Worm (Caenorhabditis elegans) whole organism, young adult: Measurements from ENCODE around the gene irld-18.

Experiments used
- B0261.1 ChIP-seq: sonication (generic microtip); optimal IDR thresholded peaks from 2 replicates; lab custom pipeline; 2016; ENCODE audit warnings: mild to moderate bottlenecking, missing genetic modification characterization, moderate library complexity, missing compliant biosample characterization
- F10E7.11 ChIP-seq: sonication (generic microtip); optimal IDR thresholded peaks from 2 replicates; lab custom pipeline; 2017; ENCODE audit warnings: mild to moderate bottlenecking, missing genetic modification characterization, moderate library complexity, missing compliant biosample characterization
- F23B12.7 ChIP-seq: sonication (generic microtip); optimal IDR thresholded peaks from 2 replicates; lab custom pipeline; 2017; ENCODE audit warnings: missing genetic modification characterization, mild to moderate bottlenecking, missing compliant biosample characterization, antibody characterized with exemption, moderate library complexity; ENCODE audit not compliant: insufficient read depth
- F39B2.1 ChIP-seq: fragments of 200-800 bp; sonication (Bioruptor generic); IDR thresholded peaks from 2 replicates; pipeline ENCODE4 v1.3.6; 2022; ENCODE audit warnings: missing genetic modification reagents, missing genetic modification characterization, missing compliant biosample characterization
- F57A8.1 ChIP-seq: fragments of 200-800 bp; sonication (Bioruptor generic); optimal IDR thresholded peaks from 2 replicates; lab custom pipeline; 2018; ENCODE audit warnings: mild to moderate bottlenecking, missing genetic modification characterization, moderate library complexity, missing compliant biosample characterization
- F57C9.4 ChIP-seq: sonication (generic microtip); optimal IDR thresholded peaks from 2 replicates; lab custom pipeline; 2017; ENCODE audit warnings: mild to moderate bottlenecking, missing genetic modification characterization, missing compliant biosample characterization
- K11D2.4 ChIP-seq: fragments of 200-800 bp; sonication (Bioruptor generic); IDR thresholded peaks from 2 replicates; pipeline ENCODE4 v1.3.6; 2022; ENCODE audit warnings: missing genetic modification reagents, missing genetic modification characterization, missing compliant biosample characterization
- T07F8.4 ChIP-seq: sonication (generic microtip); optimal IDR thresholded peaks from 2 replicates; lab custom pipeline; 2016; ENCODE audit warnings: mild to moderate bottlenecking, missing genetic modification characterization, moderate library complexity, missing compliant biosample characterization
- Y56A3A.18 ChIP-seq: fragments of 200-800 bp; sonication (Bioruptor generic); IDR thresholded peaks from 2 replicates; pipeline ENCODE4 v1.3.6; 2022; ENCODE audit warnings: missing genetic modification reagents, missing genetic modification characterization, missing compliant biosample characterization
- akir-1 ChIP-seq: fragments of 200-800 bp; sonication (Bioruptor generic); optimal IDR thresholded peaks from 2 replicates; lab custom pipeline; 2018; ENCODE audit warnings: mild to moderate bottlenecking, missing genetic modification characterization, moderate library complexity, missing compliant biosample characterization
- ama-1 ChIP-seq, 3 experiments: fragments of 150-350 bp in 1 of 3; sonication (generic microtip) in 2 of 3; optimal IDR thresholded peaks; 2 replicates each; lab custom pipeline; 2014 to 2018; ENCODE audit warnings: missing biosample characterization in 2 of 3, missing genetic modification characterization in 2 of 3, missing genetic modification reagents in 2 of 3
- attf-5 ChIP-seq: fragments of 200-800 bp; sonication (Bioruptor generic); optimal IDR thresholded peaks from 2 replicates; lab custom pipeline; 2018; ENCODE audit warnings: mild to moderate bottlenecking, missing genetic modification characterization, missing compliant biosample characterization
- bed-1 ChIP-seq: fragments of 200-800 bp; sonication (Bioruptor generic); IDR thresholded peaks from 2 replicates; pipeline ENCODE4 v1.3.6; 2022; ENCODE audit warnings: missing genetic modification reagents, missing genetic modification characterization, missing compliant biosample characterization
- ccch-3 ChIP-seq: fragments of 200-800 bp; sonication (Bioruptor generic); optimal IDR thresholded peaks from 2 replicates; lab custom pipeline; 2018; ENCODE audit warnings: mild to moderate bottlenecking, missing genetic modification characterization, missing compliant biosample characterization
- cebp-2 ChIP-seq: fragments of 200-800 bp; sonication (Bioruptor generic); IDR thresholded peaks from 2 replicates; pipeline ENCODE4 v1.3.6; 2022; ENCODE audit warnings: missing genetic modification characterization, missing compliant biosample characterization
- ceh-100 ChIP-seq: fragments of 200-800 bp; sonication (Bioruptor generic); IDR thresholded peaks from 2 replicates; pipeline ENCODE4 v1.3.6; 2022; ENCODE audit warnings: missing genetic modification reagents, missing genetic modification characterization, missing compliant biosample characterization
- efl-1 ChIP-seq: fragments of 150-350 bp; optimal IDR thresholded peaks from 2 replicates; lab custom pipeline; 2014; ENCODE audit warnings: missing biosample characterization, missing genetic modification reagents, missing genetic modification characterization
- egl-18 ChIP-seq: fragments of 200-800 bp; sonication (Bioruptor generic); IDR thresholded peaks from 2 replicates; pipeline ENCODE4 v1.3.6; 2022; ENCODE audit warnings: missing genetic modification reagents, missing genetic modification characterization, missing compliant biosample characterization
- gei-17 ChIP-seq: fragments of 200-800 bp; sonication (Bioruptor generic); optimal IDR thresholded peaks from 2 replicates; lab custom pipeline; 2018; ENCODE audit warnings: mild to moderate bottlenecking, missing genetic modification characterization, missing compliant biosample characterization
- hlh-26 ChIP-seq: fragments of 200-800 bp; sonication (Bioruptor generic); conservative IDR thresholded peaks from 2 replicates; pipeline ENCODE4 v1.3.6; 2022; ENCODE audit warnings: missing genetic modification reagents, missing genetic modification characterization, missing compliant biosample characterization
- lag-1 ChIP-seq: fragments of 200-800 bp; sonication (Bioruptor generic); IDR thresholded peaks from 2 replicates; pipeline ENCODE4 v1.3.6; 2022; ENCODE audit warnings: missing genetic modification reagents, missing genetic modification characterization, missing compliant biosample characterization
- let-607 ChIP-seq, 2 experiments: fragments of 200-800 bp in 1 of 2; sonication (Bioruptor generic) in 1 of 2; sonication (generic microtip) in 1 of 2; optimal IDR thresholded peaks; 2 replicates each; lab custom pipeline; 2016 to 2018; ENCODE audit warnings: mild to moderate bottlenecking in 2 of 2, missing compliant biosample characterization in 2 of 2, missing genetic modification characterization in 2 of 2, moderate library complexity in 2 of 2, missing genotype in 1 of 2
- lin-26 ChIP-seq: fragments of 200-800 bp; sonication (Bioruptor generic); IDR thresholded peaks from 2 replicates; pipeline ENCODE4 v1.3.6; 2022; ENCODE audit warnings: missing genetic modification reagents, missing genetic modification characterization, missing compliant biosample characterization
- lin-35 ChIP-seq, 3 experiments: fragments of 150-350 bp in 2 of 3; sonication (generic microtip) in 1 of 3; optimal IDR thresholded peaks; 2 replicates each; lab custom pipeline; 2014 to 2018; ENCODE audit warnings: missing biosample characterization in 3 of 3, missing genetic modification characterization in 3 of 3, missing genetic modification reagents in 3 of 3
- lin-40 ChIP-seq: sonication (generic microtip); optimal IDR thresholded peaks from 2 replicates; lab custom pipeline; 2016; ENCODE audit warnings: missing genetic modification characterization, mild to moderate bottlenecking, missing compliant biosample characterization, missing genotype, missing genetic modification reagents
- nfya-1 ChIP-seq: sonication (generic microtip); optimal IDR thresholded peaks from 2 replicates; lab custom pipeline; 2017; ENCODE audit warnings: antibody characterized with exemption, missing compliant biosample characterization, missing genetic modification characterization, borderline replicate concordance; ENCODE audit not compliant: insufficient read depth
- rec-8 ChIP-seq, 2 experiments: sonication (generic microtip); optimal IDR thresholded peaks; 2 replicates each; lab custom pipeline; 2016; ENCODE audit warnings: mild to moderate bottlenecking in 2 of 2, missing genetic modification characterization in 2 of 2, missing genetic modification reagents in 2 of 2, missing genotype in 2 of 2, missing biosample characterization in 1 of 2, missing compliant biosample characterization in 1 of 2, moderate library complexity in 1 of 2
- rpc-1 ChIP-seq, 2 experiments: fragments of 150-350 bp in 1 of 2; sonication (generic microtip) in 1 of 2; optimal IDR thresholded peaks; 2 replicates each; lab custom pipeline; 2014 to 2018; ENCODE audit warnings: missing biosample characterization in 1 of 2, missing genetic modification characterization in 1 of 2, missing genetic modification reagents in 1 of 2, missing genotype in 1 of 2
- sdz-38 ChIP-seq: sonication (generic microtip); optimal IDR thresholded peaks from 2 replicates; lab custom pipeline; 2016; ENCODE audit warnings: missing genotype, missing genetic modification characterization, missing compliant biosample characterization
- snpc-1.1 ChIP-seq: sonication (generic microtip); optimal IDR thresholded peaks from 2 replicates; lab custom pipeline; 2017; ENCODE audit warnings: missing genetic modification characterization, mild to moderate bottlenecking, missing compliant biosample characterization, antibody characterized with exemption, moderate library complexity, missing genotype, missing genetic modification reagents; ENCODE audit not compliant: insufficient read depth
- snpc-3.4 ChIP-seq: sonication (generic microtip); optimal IDR thresholded peaks from 2 replicates; lab custom pipeline; 2017; ENCODE audit warnings: missing genetic modification characterization, mild to moderate bottlenecking, missing compliant biosample characterization, antibody characterized with exemption, moderate library complexity, missing genotype, missing genetic modification reagents
- somi-1 ChIP-seq: fragments of 200-800 bp; sonication (Bioruptor generic); optimal IDR thresholded peaks from 2 replicates; lab custom pipeline; 2018; ENCODE audit warnings: mild to moderate bottlenecking, missing genetic modification characterization, missing compliant biosample characterization
- sptf-2 ChIP-seq: fragments of 200-800 bp; sonication (Bioruptor generic); optimal IDR thresholded peaks from 2 replicates; lab custom pipeline; 2018; ENCODE audit warnings: mild to moderate bottlenecking, missing genetic modification characterization, missing compliant biosample characterization
- ztf-25 ChIP-seq: fragments of 200-800 bp; sonication (Bioruptor generic); IDR thresholded peaks from 2 replicates; pipeline ENCODE4 v1.3.6; 2022; ENCODE audit warnings: missing genetic modification reagents, missing genetic modification characterization, missing compliant biosample characterization
- ztf-3 ChIP-seq: fragments of 200-800 bp; sonication (Bioruptor generic); optimal IDR thresholded peaks from 2 replicates; lab custom pipeline; 2018; ENCODE audit warnings: mild to moderate bottlenecking, missing genetic modification characterization, missing compliant biosample characterization

irld-18 gene

DNA sequence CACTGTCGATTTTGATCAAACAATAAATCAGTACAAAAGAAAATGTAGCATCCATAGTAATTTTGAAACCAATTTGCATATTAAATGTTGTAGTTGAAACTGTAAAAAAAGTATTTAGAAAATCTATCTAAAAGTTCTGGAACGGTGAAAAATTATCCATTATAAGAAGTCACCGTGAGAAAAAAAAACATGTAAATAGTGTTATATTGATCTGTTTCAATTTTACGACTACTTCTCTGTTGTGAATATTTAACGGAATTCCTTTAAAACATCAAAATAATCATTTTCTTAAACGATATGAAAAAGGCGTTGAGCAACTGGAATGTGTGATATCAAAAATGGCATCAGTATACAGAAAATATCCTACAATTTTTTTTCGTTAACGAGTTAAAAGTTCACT lies 31.5 kb downstream of the irld-18 start, which contains the start of gene T27E7.9:
Gene T27E7.9 (minus strand): TSS at position 101 of the 400 bp plus-strand sequence.
- TF ChIP-seq let-607 (tag; optimal IDR thresholded peaks at IDR 0.05; lab: Kevin White, UChicago) (no peak), somi-1 (no peak), akir-1 (GFP tag; lab: Kevin White, UChicago) (no peak), rpc-1 (optimal IDR thresholded peaks at IDR 0.05; lab: Kevin White, UChicago) (no peak), rpc-1 (tag; optimal IDR thresholded peaks at IDR 0.05; lab: Kevin White, UChicago) (no peak), bed-1 (GFP tag; lab: Robert Waterston, UW) (no peak), sdz-38 (tag; lab: Kevin White, UChicago) (no peak), snpc-1.1 (no peak), ccch-3 (GFP tag; lab: Kevin White, UChicago) (no peak), T07F8.4 (tag; lab: Kevin White, UChicago) (no peak), ztf-25 (GFP tag; lab: Robert Waterston, UW) (no peak), sptf-2 (GFP tag; lab: Kevin White, UChicago) (no peak), attf-5 (GFP tag; lab: Kevin White, UChicago) (no peak), egl-18 (GFP tag; lab: Robert Waterston, UW) (no peak), rec-8 (tag; optimal IDR thresholded peaks at IDR 0.05; lab: Kevin White, UChicago) (no peak), gei-17 (no peak), K11D2.4 (GFP tag; lab: Robert Waterston, UW) (no peak), nfya-1 (tag; lab: Kevin White, UChicago) (no peak)

DNA sequence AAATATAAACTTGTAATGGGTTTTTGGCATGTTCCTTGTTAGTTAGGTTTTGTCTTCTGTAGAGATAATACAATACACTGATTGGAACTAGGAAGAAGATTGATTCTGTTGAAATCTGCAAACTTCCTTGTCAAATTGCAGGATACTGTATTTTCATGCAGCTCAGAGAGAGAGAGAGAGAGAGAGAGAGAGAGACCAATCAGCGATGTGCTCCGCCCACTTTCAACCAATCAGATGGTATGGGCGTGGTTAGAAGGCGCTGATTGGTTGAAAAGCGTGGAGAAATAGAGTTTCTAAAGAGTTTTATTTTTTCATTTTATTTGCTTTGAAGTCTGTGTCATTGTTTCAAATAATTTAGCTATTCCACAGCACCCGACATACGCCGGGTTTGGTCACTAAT lies 33.5 kb downstream of the irld-18 start:
- TF ChIP-seq ztf-3 (GFP tag; lab: Kevin White, UChicago), result no peak
- TF ChIP-seq lag-1 (GFP tag; lab: Robert Waterston, UW), result no peak
- TF ChIP-seq F10E7.11 (tag; lab: Kevin White, UChicago), result no peak
- TF ChIP-seq T07F8.4 (tag; lab: Kevin White, UChicago), result no peak
- TF ChIP-seq snpc-3.4 (tag; lab: Kevin White, UChicago), result no peak
- no peak for TF ChIP-seq F23B12.7 (tag; lab: Kevin White, UChicago)
- TF ChIP-seq efl-1 (GFP tag; lab: Kevin White, UChicago), result no peak
- no peak for TF ChIP-seq F57C9.4
- TF ChIP-seq F39B2.1 (GFP tag; lab: Robert Waterston, UW), result no peak
- TF ChIP-seq lin-26, result no peak
- no peak for TF ChIP-seq lin-40 (tag; lab: Kevin White, UChicago)
- TF ChIP-seq ceh-100 (GFP tag; lab: Robert Waterston, UW), result no peak
- no peak for TF ChIP-seq ama-1 (optimal IDR thresholded peaks at IDR 0.05; lab: Kevin White, UChicago)
- no peak for TF ChIP-seq ama-1 (GFP tag; optimal IDR thresholded peaks at IDR 0.05; lab: Kevin White, UChicago)
- TF ChIP-seq lin-35 (GFP tag; optimal IDR thresholded peaks at IDR 0.05; lab: Kevin White, UChicago), result no peak
- TF ChIP-seq hlh-26 (GFP tag; lab: Robert Waterston, UW), result no peak
- no peak for TF ChIP-seq cebp-2 (GFP tag; lab: Robert Waterston, UW)
- no peak for TF ChIP-seq F57A8.1
- no peak for TF ChIP-seq B0261.1 (tag; lab: Kevin White, UChicago)
- no peak for TF ChIP-seq ccch-3 (GFP tag; lab: Kevin White, UChicago)
- TF ChIP-seq, all 124 proteins: peak for 0

DNA sequence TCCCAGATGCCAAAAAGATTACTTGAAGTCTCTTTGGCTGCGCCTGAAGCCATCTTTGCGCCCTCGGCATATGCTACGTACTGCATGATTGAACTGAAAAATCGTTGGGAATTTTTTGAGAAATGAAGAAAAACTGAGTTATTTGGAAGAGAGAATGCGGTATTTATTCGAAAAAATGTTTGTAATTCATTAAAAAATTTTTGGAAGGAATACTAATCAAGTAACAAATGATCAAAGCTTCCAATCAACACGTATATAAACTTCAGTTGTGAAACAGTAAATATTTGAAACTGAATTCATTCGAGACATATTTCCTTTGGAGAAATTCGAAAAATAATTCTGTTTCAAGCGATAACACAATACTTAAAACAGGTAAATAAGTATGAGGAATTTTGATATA lies 38.3 kb downstream of the irld-18 start, which contains the start of gene pals-29:
Gene pals-29 (minus strand): TSS at position 101 of the 400 bp plus-strand sequence.
- no peak for TF ChIP-seq Y56A3A.18 (GFP tag; lab: Robert Waterston, UW)
